Worm (Caenorhabditis elegans) whole organism, late embryonic: Measurements from ENCODE around the gene fdgt-1.

Source experiments
- ama-1 ChIP-seq: fragments of 150-350 bp; optimal IDR thresholded peaks from 2 replicates; lab custom pipeline; 2014
- ceh-6 ChIP-seq: fragments of 200-800 bp; sonication (Bioruptor generic); optimal IDR thresholded peaks from 2 replicates; lab custom pipeline; 2018; ENCODE audit warnings: mild to moderate bottlenecking, missing genetic modification characterization, missing compliant biosample characterization
- elt-2 ChIP-seq: sonication (generic microtip); optimal IDR thresholded peaks from 2 replicates; lab custom pipeline; 2016; ENCODE audit warnings: missing genetic modification reagents, missing genetic modification characterization, missing compliant biosample characterization
- fax-1 ChIP-seq: sonication (generic microtip); optimal IDR thresholded peaks from 2 replicates; lab custom pipeline; 2016; ENCODE audit warnings: missing genotype, missing genetic modification characterization, missing compliant biosample characterization
- fkh-10 ChIP-seq: fragments of 150-350 bp; optimal IDR thresholded peaks from 2 replicates; lab custom pipeline; 2014; ENCODE audit warnings: missing biosample characterization, missing genetic modification reagents, missing genetic modification characterization
- hlh-30 ChIP-seq: sonication (generic microtip); optimal IDR thresholded peaks from 2 replicates; lab custom pipeline; 2017; ENCODE audit warnings: antibody characterized with exemption, missing genetic modification characterization, missing compliant biosample characterization; ENCODE audit not compliant: insufficient read depth
- nfya-1 ChIP-seq: sonication (generic microtip); optimal IDR thresholded peaks from 2 replicates; lab custom pipeline; 2017; ENCODE audit warnings: missing genetic modification characterization, mild to moderate bottlenecking, missing compliant biosample characterization, antibody characterized with exemption, moderate library complexity
- pag-3 ChIP-seq: sonication (generic microtip); optimal IDR thresholded peaks from 2 replicates; lab custom pipeline; 2016; ENCODE audit warnings: missing compliant biosample characterization, missing genetic modification characterization, borderline replicate concordance
- pqm-1 ChIP-seq: sonication (generic microtip); optimal IDR thresholded peaks from 2 replicates; lab custom pipeline; 2016; ENCODE audit warnings: missing genetic modification characterization, missing compliant biosample characterization
- sox-4 ChIP-seq: sonication (generic microtip); optimal IDR thresholded peaks from 2 replicates; lab custom pipeline; 2017; ENCODE audit warnings: mild to moderate bottlenecking, missing genetic modification characterization, inconsistent platforms, missing compliant biosample characterization
- tbx-7 ChIP-seq: sonication (generic microtip); optimal IDR thresholded peaks from 2 replicates; lab custom pipeline; 2016; ENCODE audit warnings: missing genotype, missing genetic modification characterization, missing compliant biosample characterization

DNA sequence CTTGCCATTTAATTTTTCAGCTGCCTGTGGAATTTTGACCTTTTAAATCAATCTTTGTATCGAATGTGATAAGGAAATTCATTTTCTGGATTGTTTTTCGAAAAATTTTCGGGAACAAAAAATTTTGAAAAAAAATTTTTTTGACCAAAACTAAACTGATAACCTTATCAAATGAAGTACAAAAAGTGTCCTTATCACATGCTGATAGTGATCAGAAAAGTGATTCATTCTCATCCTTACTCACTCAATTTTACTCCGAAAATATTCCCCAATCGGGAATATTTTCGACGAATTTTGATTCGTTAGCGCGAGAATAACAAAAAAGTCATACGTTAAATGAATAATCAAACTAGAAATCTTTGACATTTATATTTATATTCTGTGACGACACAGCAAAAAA lies 29.0 kb upstream of the fdgt-1 start:
- TF ChIP-seq ama-1 (lab: Kevin White, UChicago), result no peak
- no peak for TF ChIP-seq fax-1
- no peak for TF ChIP-seq fkh-10
- no peak for TF ChIP-seq pqm-1 (tag; lab: Kevin White, UChicago)
- TF ChIP-seq nfya-1 (tag; lab: Kevin White, UChicago), result no peak
- TF ChIP-seq elt-2 (tag; lab: Kevin White, UChicago), result peak; percentile 85
- TF ChIP-seq ceh-6 (GFP tag; lab: Kevin White, UChicago), result no peak
- TF ChIP-seq hlh-30, result no peak
- no peak for TF ChIP-seq sox-4 (tag; lab: Kevin White, UChicago)
- TF ChIP-seq tbx-7, result no peak
- no peak for TF ChIP-seq pag-3 (tag; lab: Kevin White, UChicago)
